Fruit fly (Drosophila melanogaster) whole organism, adult: ENCODE results near the gene ppk11.

Experiments
- CG11617 ChIP-seq: fragments of 200-800 bp; sonication (Bioruptor generic); optimal IDR thresholded peaks from 2 replicates; lab custom pipeline; 2017; ENCODE audit warnings: mild to moderate bottlenecking, missing biosample characterization, missing genetic modification reagents, missing genetic modification characterization
- CG12768 ChIP-seq: fragments of 200-800 bp; sonication (Bioruptor generic); optimal IDR thresholded peaks from 2 replicates; lab custom pipeline; 2017; ENCODE audit warnings: missing biosample characterization, missing genetic modification characterization, mild to moderate bottlenecking, moderate library complexity, missing genetic modification reagents
- CG14711 ChIP-seq: fragments of 200-800 bp; sonication (Bioruptor generic); optimal IDR thresholded peaks from 2 replicates; lab custom pipeline; 2018; ENCODE audit warnings: missing biosample characterization, mild to moderate bottlenecking, missing genetic modification characterization, moderate library complexity
- CG1620 ChIP-seq: fragments of 200-800 bp; sonication (Bioruptor generic); optimal IDR thresholded peaks from 2 replicates; lab custom pipeline; 2016; ENCODE audit warnings: missing biosample characterization, missing genetic modification characterization
- CG33017 ChIP-seq: fragments of 200-800 bp; sonication (Bioruptor generic); optimal IDR thresholded peaks from 2 replicates; lab custom pipeline; 2018; ENCODE audit warnings: missing biosample characterization, mild to moderate bottlenecking, missing genetic modification characterization, moderate library complexity
- CG5204 ChIP-seq: fragments of 200-800 bp; sonication (Bioruptor generic); optimal IDR thresholded peaks from 2 replicates; lab custom pipeline; 2016; ENCODE audit warnings: missing biosample characterization, missing genetic modification characterization
- CG7045 ChIP-seq: fragments of 200-800 bp; sonication (Bioruptor generic); optimal IDR thresholded peaks from 2 replicates; lab custom pipeline; 2017; ENCODE audit warnings: missing biosample characterization, mild to moderate bottlenecking, missing genetic modification characterization
- CG7101 ChIP-seq: fragments of 200-800 bp; sonication (Bioruptor generic); optimal IDR thresholded peaks from 2 replicates; lab custom pipeline; 2018; ENCODE audit warnings: missing biosample characterization, mild to moderate bottlenecking, missing genetic modification characterization, moderate library complexity
- Clk ChIP-seq: fragments of 200-800 bp; sonication (Bioruptor generic); optimal IDR thresholded peaks from 2 replicates; lab custom pipeline; 2017; ENCODE audit warnings: missing biosample characterization, missing genetic modification characterization
- Crg-1 ChIP-seq: fragments of 200-800 bp; sonication (Bioruptor generic); optimal IDR thresholded peaks from 2 replicates; lab custom pipeline; 2016; ENCODE audit warnings: missing biosample characterization, missing genetic modification characterization
- Hr96 ChIP-seq: fragments of 200-800 bp; sonication (Bioruptor generic); optimal IDR thresholded peaks from 2 replicates; lab custom pipeline; 2016; ENCODE audit warnings: missing biosample characterization, missing genetic modification characterization
- Mnt ChIP-seq: fragments of 200-800 bp; sonication (Bioruptor generic); optimal IDR thresholded peaks from 2 replicates; lab custom pipeline; 2016; ENCODE audit warnings: missing biosample characterization, mild to moderate bottlenecking, missing genetic modification characterization
- bab1 ChIP-seq: fragments of 200-800 bp; sonication (Bioruptor generic); optimal IDR thresholded peaks from 3 replicates; lab custom pipeline; 2019; ENCODE audit warnings: missing biosample characterization, mild to moderate bottlenecking, missing genetic modification characterization, moderate library complexity
- cic ChIP-seq: fragments of 200-800 bp; sonication (Bioruptor generic); optimal IDR thresholded peaks from 2 replicates; lab custom pipeline; 2017; ENCODE audit warnings: missing biosample characterization, mild to moderate bottlenecking, missing genetic modification characterization, moderate library complexity
- cnc ChIP-seq, 2 experiments: fragments of >200 bp; optimal IDR thresholded peaks; 2 replicates each; lab custom pipeline; 2017
- kay ChIP-seq: fragments of 200-800 bp; sonication (Bioruptor generic); peaks from one replicate; lab custom pipeline; 2016; ENCODE audit warnings: missing biosample characterization, missing genetic modification characterization, borderline replicate concordance
- ovo ChIP-seq: fragments of 200-800 bp; sonication (Bioruptor generic); optimal IDR thresholded peaks from 2 replicates; lab custom pipeline; 2016; ENCODE audit warnings: missing biosample characterization, missing genetic modification characterization
- pad ChIP-seq: fragments of 200-800 bp; sonication (Bioruptor generic); optimal IDR thresholded peaks from 3 replicates; lab custom pipeline; 2017; ENCODE audit warnings: missing biosample characterization, missing genetic modification characterization, mild to moderate bottlenecking, moderate library complexity, missing genetic modification reagents
- tj ChIP-seq: fragments of 200-800 bp; sonication (Bioruptor generic); optimal IDR thresholded peaks from 3 replicates; lab custom pipeline; 2017; ENCODE audit warnings: missing biosample characterization, mild to moderate bottlenecking, missing genetic modification characterization, moderate library complexity
- toe ChIP-seq: fragments of 200-800 bp; sonication (Bioruptor generic); optimal IDR thresholded peaks from 2 replicates; lab custom pipeline; 2016; ENCODE audit warnings: missing biosample characterization, missing genetic modification characterization

Gene ppk11

DNA sequence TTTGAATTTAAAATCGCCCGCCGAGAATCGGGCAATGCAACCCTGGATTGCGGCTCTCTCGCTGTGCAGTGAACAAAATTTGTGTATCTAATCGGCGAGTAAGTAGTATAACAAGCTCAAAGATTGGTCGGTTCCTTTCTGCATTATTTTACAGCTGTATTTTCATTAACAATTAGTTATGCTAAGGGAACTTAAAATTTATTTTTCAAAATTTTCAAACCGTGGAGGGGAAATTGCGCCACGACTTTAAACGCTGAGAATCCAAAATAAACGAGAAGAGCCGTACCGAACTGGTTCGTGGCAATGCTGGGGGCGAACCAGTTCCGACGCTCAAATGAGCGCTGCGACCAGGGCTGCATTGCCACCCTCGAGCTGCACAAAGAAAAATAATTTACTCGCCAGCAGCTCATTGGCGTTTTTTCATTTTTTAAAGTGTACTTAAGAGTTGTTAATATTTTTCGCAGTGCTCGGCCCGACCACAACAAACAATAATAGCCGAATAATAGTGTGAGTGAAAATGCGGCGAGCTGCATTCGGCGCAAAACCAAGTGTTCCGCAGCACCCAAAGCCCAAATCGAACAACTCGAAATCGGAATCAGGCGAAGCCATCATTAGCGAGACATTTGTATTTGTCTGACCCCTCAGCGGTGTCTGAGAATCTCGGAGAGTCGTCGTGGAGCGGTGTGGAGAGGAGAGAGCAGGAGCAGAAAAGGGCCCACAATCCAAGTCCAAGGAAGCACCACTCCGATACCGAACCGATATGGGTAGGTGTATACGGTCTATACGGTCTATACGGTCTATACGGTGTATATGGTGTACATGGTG lies 16.6 kb downstream of the ppk11 start, which contains the start of gene zf30C:
zf30C (plus strand) TSS at position 353 of the 825 bp plus-strand sequence.
- TF ChIP-seq CG7045 (peak; percentile 78), ovo (GFP tag; lab: Kevin White, UChicago) (peak; percentile 81), kay (GFP tag; lab: Kevin White, UChicago) (no peak), tj (GFP tag; lab: Kevin White, UChicago) (peak; percentile 63), cic (peak; percentile 36), bab1 (GFP tag; lab: Kevin White, UChicago) (peak; percentile 59), toe (peak; percentile 94), CG7101 (tag; lab: Kevin White, UChicago) (peak; percentile 82), CG1620 (peak; percentile 92), CG14711 (peak; percentile 76), Mnt (peak; percentile 88), CG5204 (GFP tag; lab: Kevin White, UChicago) (peak; percentile 92), CG12768 (peak; percentile 85), Clk (GFP tag; lab: Kevin White, UChicago) (peak; percentile 91), Hr96 (GFP tag; lab: Kevin White, UChicago) (peak; percentile 93), Crg-1 (peak; percentile 83), CG33017 (tag; lab: Kevin White, UChicago) (peak; percentile 60), cnc (optimal IDR thresholded peaks at IDR 0.05; lab: Kevin White, UChicago) (no peak), pad (GFP tag; lab: Kevin White, UChicago) (peak; percentile 97), CG11617 (peak; percentile 78)

DNA sequence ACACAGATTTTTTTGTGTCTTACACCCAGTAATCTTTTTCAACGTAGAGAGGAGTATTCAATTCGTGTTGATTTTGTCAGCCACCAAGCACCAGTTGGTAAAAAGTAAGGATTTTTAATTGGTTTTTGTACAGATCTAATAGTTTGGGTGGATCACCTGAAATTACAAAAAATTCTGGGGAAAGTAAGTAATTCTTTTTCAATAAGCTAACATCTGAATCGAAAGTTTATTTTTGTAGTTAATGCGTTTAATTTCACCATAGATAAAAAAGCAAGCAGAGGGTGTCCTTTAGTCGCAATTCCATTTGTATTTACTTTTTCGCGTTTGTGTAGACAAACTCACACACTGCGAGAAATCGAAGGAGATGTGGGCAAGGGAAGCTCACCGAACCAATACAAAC lies 20.0 kb downstream of the ppk11 start:
- peak; percentile 32 for TF ChIP-seq Hr96 (GFP tag; lab: Kevin White, UChicago)
- TF ChIP-seq ovo (GFP tag; lab: Kevin White, UChicago) = no peak
- TF ChIP-seq CG12768 = peak; percentile 50
- peak; percentile 63 for TF ChIP-seq CG7045
- TF ChIP-seq CG33017 (tag; lab: Kevin White, UChicago) = no peak
- TF ChIP-seq CG5204 (GFP tag; lab: Kevin White, UChicago) = peak; percentile 56
- no peak for TF ChIP-seq Mnt
- no peak for TF ChIP-seq CG1620
- no peak for TF ChIP-seq CG14711
- no peak for TF ChIP-seq toe

DNA sequence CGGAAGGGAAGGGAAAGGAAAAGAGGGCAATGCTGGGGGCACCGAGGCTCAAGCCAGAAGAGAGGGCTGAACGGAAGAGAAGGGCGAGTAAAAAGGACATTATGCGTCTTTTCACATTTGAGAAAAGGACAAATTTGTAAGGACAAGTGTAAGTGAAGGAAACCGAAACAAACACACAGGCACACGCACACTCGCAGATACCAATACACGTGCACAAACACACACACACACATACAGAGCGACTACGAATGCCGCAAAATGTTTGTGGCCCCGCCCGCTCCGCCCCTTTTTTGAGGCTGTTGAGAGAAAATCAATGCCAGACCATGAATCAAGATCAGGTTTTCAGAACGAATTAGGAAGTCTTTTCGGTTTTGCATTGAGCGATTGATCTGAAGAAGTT lies 21.5 kb downstream of the ppk11 start:
- no peak for TF ChIP-seq kay (GFP tag; lab: Kevin White, UChicago)
- TF ChIP-seq pad (GFP tag; lab: Kevin White, UChicago) = no peak
- no peak for TF ChIP-seq CG11617
- no peak for TF ChIP-seq Crg-1
- TF ChIP-seq bab1 (GFP tag; lab: Kevin White, UChicago) = no peak
- TF ChIP-seq Mnt = no peak
- TF ChIP-seq cnc (optimal IDR thresholded peaks at IDR 0.05; lab: Kevin White, UChicago) = no peak
- TF ChIP-seq CG7045 = no peak
- TF ChIP-seq cic = no peak
- no peak for TF ChIP-seq ovo (GFP tag; lab: Kevin White, UChicago)
- no peak for TF ChIP-seq tj (GFP tag; lab: Kevin White, UChicago)
- no peak for TF ChIP-seq CG12768
- no peak for TF ChIP-seq CG1620
- TF ChIP-seq CG7101 (tag; lab: Kevin White, UChicago) = no peak
- no peak for TF ChIP-seq toe
- TF ChIP-seq CG5204 (GFP tag; lab: Kevin White, UChicago) = no peak
- no peak for TF ChIP-seq CG14711
- no peak for TF ChIP-seq Clk (GFP tag; lab: Kevin White, UChicago)

DNA sequence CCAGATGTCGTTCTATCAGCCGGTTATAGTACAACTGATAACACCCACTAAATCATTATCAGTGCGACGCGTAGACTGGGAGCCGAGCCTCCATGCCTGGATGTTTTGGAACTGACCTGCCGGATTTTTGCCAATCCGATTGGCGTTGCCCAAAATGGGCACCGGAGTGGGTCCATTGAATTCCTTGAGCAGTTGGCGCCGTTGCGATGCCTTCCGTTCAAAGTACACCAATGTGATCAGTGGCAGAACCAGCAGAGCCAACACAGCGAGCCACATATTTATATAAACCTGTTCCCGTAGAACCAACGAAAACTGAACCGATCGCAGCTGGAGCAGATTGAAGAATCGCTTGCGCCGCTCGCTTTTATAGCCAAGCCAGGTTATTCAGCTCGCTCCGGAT lies 25.1 kb downstream of the ppk11 start, which contains the start of gene Cyp4e3:
Cyp4e3 (minus strand) TSS at position 327 of the 400 bp plus-strand sequence.
- TF ChIP-seq CG5204 (GFP tag; lab: Kevin White, UChicago) = no peak
- no peak for TF ChIP-seq tj (GFP tag; lab: Kevin White, UChicago)
- TF ChIP-seq cic = no peak
- TF ChIP-seq Hr96 (GFP tag; lab: Kevin White, UChicago) = no peak

DNA sequence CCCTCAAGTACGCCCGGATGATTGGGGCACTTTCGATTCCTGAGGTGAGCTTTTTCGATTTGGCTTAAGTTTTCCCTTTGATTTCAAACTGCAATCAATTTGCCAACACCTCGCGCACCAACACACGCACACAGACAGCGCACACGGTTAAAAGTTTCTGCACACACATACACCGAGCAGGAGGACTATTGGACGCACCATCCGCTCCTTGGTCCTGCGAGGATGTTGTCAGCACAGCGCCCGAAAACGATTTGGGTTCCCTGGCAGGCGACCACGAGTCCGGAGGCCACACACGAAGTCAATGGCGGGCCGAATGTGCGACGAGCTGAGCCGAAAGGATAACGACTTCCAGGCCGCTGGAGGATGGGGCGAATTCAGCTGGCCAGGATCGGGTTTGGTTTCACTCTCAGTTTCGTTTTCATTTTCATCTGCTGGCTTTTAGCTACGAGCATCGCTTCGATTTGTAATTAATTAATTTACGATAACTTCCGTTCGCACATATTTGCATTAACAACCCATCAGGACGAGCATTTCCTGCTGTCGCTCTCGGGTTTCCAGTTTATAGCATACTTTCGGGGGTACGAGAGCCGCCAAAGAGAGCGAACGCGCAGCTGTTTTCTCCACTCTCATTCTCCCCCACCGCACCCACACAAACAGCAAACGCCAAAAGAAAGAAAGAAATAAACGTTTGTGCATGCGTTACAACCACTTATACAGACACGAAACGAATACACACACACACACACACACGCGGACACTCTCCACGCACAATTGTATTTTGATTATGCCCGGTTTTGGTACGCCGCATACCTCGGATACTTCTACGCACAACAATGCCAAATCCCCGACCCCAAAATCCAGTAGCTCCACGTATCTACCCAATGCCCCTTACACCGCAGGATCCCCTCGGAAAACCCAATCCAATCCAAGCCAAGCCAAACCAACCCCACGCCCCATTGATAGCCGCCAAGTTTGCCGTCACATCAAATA lies 28.3 kb downstream of the ppk11 start, which contains the start of gene Nckx30C:
Nckx30C (minus strand) TSS at position 260 of the 990 bp plus-strand sequence.
- TF ChIP-seq cic = no peak
- TF ChIP-seq Crg-1 = no peak

DNA sequence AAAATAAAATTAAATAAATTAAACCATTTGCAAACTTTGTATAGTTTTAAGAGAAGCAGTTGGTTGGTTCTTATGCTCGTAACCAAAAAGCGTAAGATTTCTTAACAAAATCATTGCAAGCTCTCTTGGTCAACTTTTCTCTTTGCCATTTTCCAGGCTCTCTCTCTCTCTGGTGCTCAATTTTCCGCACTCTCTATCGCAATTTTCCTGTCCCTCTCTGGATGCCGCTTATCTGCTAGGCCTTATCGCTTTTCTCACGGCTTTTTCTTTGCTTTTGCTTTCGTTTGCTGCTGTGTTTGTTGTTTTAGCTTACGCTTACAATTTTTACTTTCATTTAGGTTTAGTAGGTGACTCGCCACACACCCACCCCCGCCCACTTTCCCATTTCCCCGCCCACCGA lies 30.2 kb downstream of the ppk11 start:
- TF ChIP-seq kay (GFP tag; lab: Kevin White, UChicago) = no peak
- no peak for TF ChIP-seq CG14711
- no peak for TF ChIP-seq Hr96 (GFP tag; lab: Kevin White, UChicago)
- TF ChIP-seq pad (GFP tag; lab: Kevin White, UChicago) = no peak
- TF ChIP-seq bab1 (GFP tag; lab: Kevin White, UChicago) = no peak
- TF ChIP-seq ovo (GFP tag; lab: Kevin White, UChicago) = no peak
- no peak for TF ChIP-seq CG12768
